Worm (Caenorhabditis elegans) whole organism, L4 larva: ENCODE data around the gene F53B7.4.

ENCODE experiments used
- F44E2.7 ChIP-seq: fragments of 200-800 bp; sonication (Bioruptor generic); IDR thresholded peaks from 2 replicates; pipeline ENCODE4 v2.1.2; 2022; ENCODE audit warnings: missing genetic modification characterization, missing compliant biosample characterization
- ceh-20 ChIP-seq: fragments of 200-800 bp; sonication (Bioruptor generic); IDR thresholded peaks from 2 replicates; pipeline ENCODE4 v1.3.6; 2022; ENCODE audit warnings: missing genetic modification reagents, missing genetic modification characterization, missing compliant biosample characterization
- ceh-44 ChIP-seq: fragments of 200-800 bp; sonication (Bioruptor generic); IDR thresholded peaks from 2 replicates; pipeline ENCODE4 v1.3.6; 2022; ENCODE audit warnings: missing genetic modification reagents, missing genetic modification characterization, missing compliant biosample characterization
- daf-8 ChIP-seq: fragments of 200-800 bp; sonication (Bioruptor generic); IDR thresholded peaks from 2 replicates; pipeline ENCODE4 v1.3.6; 2022; ENCODE audit warnings: missing genetic modification characterization, missing compliant biosample characterization
- mdl-1 ChIP-seq, 2 experiments: fragments of 150-350 bp in 1 of 2; sonication (generic microtip) in 1 of 2; optimal IDR thresholded peaks; 2 replicates each; lab custom pipeline; 2014 to 2017; ENCODE audit warnings: missing biosample characterization in 2 of 2, missing genetic modification characterization in 2 of 2
- mep-1 ChIP-seq: fragments of 150-350 bp; sonication (generic microtip); optimal IDR thresholded peaks from 3 replicates; lab custom pipeline; 2014; ENCODE audit warnings: missing biosample characterization, missing genetic modification characterization
- nhr-42 ChIP-seq: fragments of 200-800 bp; sonication (Bioruptor generic); IDR thresholded peaks from 2 replicates; pipeline ENCODE4 v1.3.6; 2022; ENCODE audit warnings: missing genetic modification characterization, missing compliant biosample characterization
- nhr-76 ChIP-seq: fragments of 150-350 bp; optimal IDR thresholded peaks from 2 replicates; lab custom pipeline; 2014; ENCODE audit warnings: missing biosample characterization, missing genetic modification characterization
- snpc-4 ChIP-seq: fragments of 150-350 bp; optimal IDR thresholded peaks from 2 replicates; lab custom pipeline; 2014; ENCODE audit warnings: missing biosample characterization, missing genetic modification characterization
- unc-39 ChIP-seq: sonication (generic microtip); optimal IDR thresholded peaks from 2 replicates; lab custom pipeline; 2017; ENCODE audit warnings: missing biosample characterization, missing genetic modification characterization

ce11 chrV:10965501-10965900, 36.8 kb downstream of the F53B7.4 start, which contains the start of the genes ctf-4 and eef-1G:
- TF ChIP-seq daf-8 (no peak), nhr-42 (GFP tag; lab: Robert Waterston, UW) (peak; percentile 87; the same call in 1 of the 2 replicates), unc-39 (tag; lab: Kevin White, UChicago) (no peak), ceh-20 (peak; percentile 94), snpc-4 (tag; lab: Kevin White, UChicago) (peak; percentile 32), mep-1 (tag; lab: Kevin White, UChicago) (peak; percentile 98), mdl-1 (tag; optimal IDR thresholded peaks at IDR 0.05; lab: Kevin White, UChicago) (peak in 1 of 2 experiments; percentile 76), ceh-44 (no peak), nhr-76 (tag; lab: Kevin White, UChicago) (peak; percentile 18), F44E2.7 (GFP tag; lab: Robert Waterston, UW) (no peak)
